Worm (Caenorhabditis elegans) whole organism, L2 larva: ENCODE measurements around the gene Y39A1A.2.

Source experiments
- C34F6.9 ChIP-seq: fragments of 150-350 bp; optimal IDR thresholded peaks from 2 replicates; lab custom pipeline; 2014; ENCODE audit warnings: missing biosample characterization, missing genetic modification characterization
- F13H6.1 ChIP-seq: sonication (generic microtip); optimal IDR thresholded peaks from 2 replicates; lab custom pipeline; 2016; ENCODE audit warnings: missing genetic modification characterization, missing compliant biosample characterization
- R02D3.7 ChIP-seq: fragments of 150-350 bp; optimal IDR thresholded peaks from 2 replicates; lab custom pipeline; 2014; ENCODE audit warnings: missing biosample characterization, missing genetic modification characterization
- Y55F3AM.14 ChIP-seq: fragments of 200-800 bp; sonication (Bioruptor generic); optimal IDR thresholded peaks from 2 replicates; lab custom pipeline; 2018; ENCODE audit warnings: mild to moderate bottlenecking, missing genetic modification characterization, missing compliant biosample characterization
- ZK546.5 ChIP-seq: sonication (generic microtip); optimal IDR thresholded peaks from 2 replicates; lab custom pipeline; 2017; ENCODE audit warnings: missing biosample characterization, missing genetic modification characterization
- alr-1 ChIP-seq: fragments of 150-350 bp; optimal IDR thresholded peaks from 2 replicates; lab custom pipeline; 2014; ENCODE audit warnings: missing biosample characterization, missing genetic modification characterization
- aly-2 ChIP-seq: fragments of 150-350 bp; optimal IDR thresholded peaks from 2 replicates; lab custom pipeline; 2014; ENCODE audit warnings: missing biosample characterization, missing genetic modification characterization
- blmp-1 ChIP-seq: sonication (generic microtip); optimal IDR thresholded peaks from 2 replicates; lab custom pipeline; 2017; ENCODE audit warnings: missing genetic modification characterization, mild to moderate bottlenecking, missing compliant biosample characterization, antibody characterized with exemption, moderate library complexity; ENCODE audit not compliant: insufficient read depth
- ceh-16 ChIP-seq: fragments of 150-350 bp; optimal IDR thresholded peaks from 2 replicates; lab custom pipeline; 2014; ENCODE audit warnings: missing biosample characterization, missing genetic modification characterization
- ceh-82 ChIP-seq: fragments of 150-350 bp; optimal IDR thresholded peaks from 2 replicates; lab custom pipeline; 2014; ENCODE audit warnings: missing biosample characterization, missing genetic modification characterization
- crh-2 ChIP-seq: sonication (generic microtip); optimal IDR thresholded peaks from 2 replicates; lab custom pipeline; 2017; ENCODE audit warnings: missing biosample characterization, missing genetic modification characterization
- dmd-4 ChIP-seq: sonication (generic microtip); optimal IDR thresholded peaks from 2 replicates; lab custom pipeline; 2017; ENCODE audit warnings: missing biosample characterization, missing genetic modification characterization
- egl-27 ChIP-seq: sonication (generic microtip); optimal IDR thresholded peaks from 3 replicates; lab custom pipeline; 2017; ENCODE audit warnings: missing biosample characterization, missing genetic modification reagents, missing genetic modification characterization
- elt-3 ChIP-seq: sonication (generic microtip); optimal IDR thresholded peaks from 2 replicates; lab custom pipeline; 2017; ENCODE audit warnings: missing biosample characterization, missing genetic modification characterization
- fos-1 ChIP-seq: fragments of 150-350 bp; optimal IDR thresholded peaks from 2 replicates; lab custom pipeline; 2014; ENCODE audit warnings: missing biosample characterization, missing genetic modification characterization
- gmeb-1 ChIP-seq: fragments of 150-350 bp; optimal IDR thresholded peaks from 2 replicates; lab custom pipeline; 2014; ENCODE audit warnings: missing biosample characterization, missing genetic modification characterization
- lin-11 ChIP-seq: fragments of 150-350 bp; sonication (generic microtip); optimal IDR thresholded peaks from 2 replicates; lab custom pipeline; 2014; ENCODE audit warnings: missing biosample characterization, missing genetic modification characterization, inconsistent platforms, mixed read lengths
- lin-13 ChIP-seq: fragments of 150-350 bp; optimal IDR thresholded peaks from 2 replicates; lab custom pipeline; 2014; ENCODE audit warnings: missing biosample characterization, missing genetic modification reagents, missing genetic modification characterization
- lsy-2 ChIP-seq, 2 experiments: fragments of 150-350 bp in 1 of 2; sonication (generic microtip) in 1 of 2; optimal IDR thresholded peaks; 2 replicates each; lab custom pipeline; 2014 to 2017; ENCODE audit warnings: missing biosample characterization in 2 of 2, missing genetic modification characterization in 2 of 2
- mab-5 ChIP-seq: fragments of 150-350 bp; optimal IDR thresholded peaks from 2 replicates; lab custom pipeline; 2014; ENCODE audit warnings: missing biosample characterization, missing genetic modification characterization
- mdl-1 ChIP-seq, 2 experiments: fragments of 150-350 bp in 1 of 2; sonication (generic microtip) in 1 of 2; optimal IDR thresholded peaks; 2 replicates each; lab custom pipeline; 2017; ENCODE audit warnings: missing biosample characterization in 2 of 2, missing genetic modification characterization in 2 of 2
- nhr-10 ChIP-seq: sonication (generic microtip); optimal IDR thresholded peaks from 2 replicates; lab custom pipeline; 2017; ENCODE audit warnings: missing biosample characterization, missing genetic modification characterization
- nhr-11 ChIP-seq: fragments of 150-350 bp; optimal IDR thresholded peaks from 2 replicates; lab custom pipeline; 2014; ENCODE audit warnings: missing biosample characterization, missing genetic modification characterization
- nhr-12 ChIP-seq: fragments of 150-350 bp; optimal IDR thresholded peaks from 2 replicates; lab custom pipeline; 2014; ENCODE audit warnings: missing biosample characterization, missing genetic modification characterization
- nhr-129 ChIP-seq: fragments of 150-350 bp; optimal IDR thresholded peaks from 2 replicates; lab custom pipeline; 2014; ENCODE audit warnings: missing biosample characterization, missing genetic modification characterization
- nhr-21 ChIP-seq: fragments of 150-350 bp; optimal IDR thresholded peaks from 2 replicates; lab custom pipeline; 2014; ENCODE audit warnings: missing biosample characterization, missing genetic modification characterization
- nhr-23 ChIP-seq: fragments of 150-350 bp; optimal IDR thresholded peaks from 2 replicates; lab custom pipeline; 2014; ENCODE audit warnings: missing biosample characterization, missing genetic modification reagents, missing genetic modification characterization
- nhr-25 ChIP-seq: fragments of 150-350 bp; sonication (generic microtip); optimal IDR thresholded peaks from 3 replicates; lab custom pipeline; 2014; ENCODE audit warnings: missing biosample characterization, missing genetic modification characterization
- nhr-6 ChIP-seq: fragments of 150-350 bp; optimal IDR thresholded peaks from 2 replicates; lab custom pipeline; 2014; ENCODE audit warnings: missing biosample characterization, missing genetic modification characterization
- nhr-77 ChIP-seq: fragments of 150-350 bp; optimal IDR thresholded peaks from 2 replicates; lab custom pipeline; 2014; ENCODE audit warnings: missing biosample characterization, missing genetic modification characterization
- peb-1 ChIP-seq: fragments of 150-350 bp; optimal IDR thresholded peaks from 2 replicates; lab custom pipeline; 2014; ENCODE audit warnings: missing biosample characterization, missing genetic modification characterization
- sem-4 ChIP-seq: fragments of 150-350 bp; optimal IDR thresholded peaks from 2 replicates; lab custom pipeline; 2014; ENCODE audit warnings: missing biosample characterization, missing genetic modification reagents, missing genetic modification characterization
- skn-1 ChIP-seq: sonication (generic microtip); optimal IDR thresholded peaks from 2 replicates; lab custom pipeline; 2017; ENCODE audit warnings: missing biosample characterization, missing genetic modification characterization
- sma-3 ChIP-seq: sonication (generic microtip); optimal IDR thresholded peaks from 2 replicates; lab custom pipeline; 2016; ENCODE audit warnings: missing genetic modification reagents, missing genetic modification characterization, missing compliant biosample characterization
- sma-9 ChIP-seq, 2 experiments: fragments of 150-350 bp in 1 of 2; sonication (generic microtip) in 1 of 2; optimal IDR thresholded peaks; 2 replicates each; lab custom pipeline; 2014 to 2016; ENCODE audit warnings: missing genetic modification characterization in 2 of 2, mild to moderate bottlenecking in 1 of 2, missing biosample characterization in 1 of 2, missing compliant biosample characterization in 1 of 2, missing genetic modification reagents in 1 of 2, moderate library complexity in 1 of 2
- snpc-4 ChIP-seq: fragments of 150-350 bp; optimal IDR thresholded peaks from 2 replicates; lab custom pipeline; 2014; ENCODE audit warnings: missing biosample characterization, missing genetic modification characterization
- unc-39 ChIP-seq: fragments of 150-350 bp; optimal IDR thresholded peaks from 2 replicates; lab custom pipeline; 2014; ENCODE audit warnings: missing biosample characterization, missing genetic modification characterization
- unc-55 ChIP-seq: fragments of 150-350 bp; sonication (generic microtip); optimal IDR thresholded peaks from 3 replicates; lab custom pipeline; 2014; ENCODE audit warnings: missing biosample characterization, missing genetic modification reagents, missing genetic modification characterization
- unc-62 ChIP-seq: fragments of 150-350 bp; optimal IDR thresholded peaks from 2 replicates; lab custom pipeline; 2014; ENCODE audit warnings: missing biosample characterization, missing genetic modification reagents, missing genetic modification characterization
- zag-1 ChIP-seq: fragments of 150-350 bp; optimal IDR thresholded peaks from 2 replicates; lab custom pipeline; 2014; ENCODE audit warnings: missing biosample characterization, missing genetic modification characterization
- ztf-1 ChIP-seq: fragments of 200-800 bp; sonication (Bioruptor generic); conservative IDR thresholded peaks from 2 replicates; pipeline ENCODE4 v1.3.6; 2022; ENCODE audit warnings: missing genetic modification characterization, missing compliant biosample characterization
- ztf-4 ChIP-seq: fragments of 150-350 bp; optimal IDR thresholded peaks from 2 replicates; lab custom pipeline; 2014; ENCODE audit warnings: missing biosample characterization, missing genetic modification characterization

The Y39A1A.2 gene

ce11 chrIII:10636493-10637031 lies 33.2 kb upstream of the Y39A1A.2 start (continued):
- TF ChIP-seq nhr-10 = no peak

ce11 chrIII:10634576-10634975 lies 31.2 kb upstream of the Y39A1A.2 start:
- no peak for TF ChIP-seq nhr-129
- no peak for TF ChIP-seq nhr-12
- no peak for TF ChIP-seq nhr-23 (tag; lab: Kevin White, UChicago)
- no peak for TF ChIP-seq nhr-6 (tag; lab: Kevin White, UChicago)
- peak; percentile 17 for TF ChIP-seq zag-1 (tag; lab: Kevin White, UChicago)
- TF ChIP-seq ZK546.5 (tag; lab: Kevin White, UChicago) = no peak
- no peak for TF ChIP-seq sma-3
- TF ChIP-seq fos-1 (tag; lab: Kevin White, UChicago) = peak; percentile 32
- no peak for TF ChIP-seq alr-1 (tag; lab: Kevin White, UChicago)
- TF ChIP-seq ceh-82 (tag; lab: Kevin White, UChicago) = no peak
- TF ChIP-seq nhr-21 (tag; lab: Kevin White, UChicago) = no peak
- no peak for TF ChIP-seq mdl-1 (tag; optimal IDR thresholded peaks at IDR 0.05; lab: Kevin White, UChicago)
- no peak for TF ChIP-seq lin-13 (GFP tag; lab: Kevin White, UChicago)
- peak; percentile 57 for TF ChIP-seq Y55F3AM.14 (GFP tag; lab: Kevin White, UChicago)
- TF ChIP-seq aly-2 (tag; lab: Kevin White, UChicago) = no peak

DNA sequence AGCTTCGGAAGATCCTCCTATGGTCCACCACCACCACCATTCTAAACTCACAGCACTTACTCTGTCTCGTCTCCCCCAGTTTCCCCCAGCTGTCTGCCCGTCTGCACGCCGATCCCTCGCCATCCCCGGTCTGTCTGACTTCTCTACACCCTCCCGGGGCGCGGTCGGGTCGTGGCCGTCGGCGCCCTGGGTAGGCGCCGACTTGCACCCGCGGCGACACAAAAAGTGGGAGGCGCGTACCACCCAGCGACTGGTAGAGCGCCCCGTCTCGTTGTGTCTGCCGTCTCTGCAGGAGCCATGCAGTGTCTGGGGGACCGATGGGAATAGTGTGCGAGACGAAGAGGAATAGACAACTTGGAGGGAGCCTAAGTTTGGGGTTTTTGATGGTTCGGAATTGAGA lies 30.7 kb upstream of the Y39A1A.2 start:
- peak; percentile 54 for TF ChIP-seq nhr-6 (tag; lab: Kevin White, UChicago)
- TF ChIP-seq aly-2 (tag; lab: Kevin White, UChicago) = no peak
- no peak for TF ChIP-seq peb-1 (tag; lab: Kevin White, UChicago)
- TF ChIP-seq crh-2 (tag; lab: Kevin White, UChicago) = peak; percentile 86
- peak; percentile 85 for TF ChIP-seq C34F6.9
- peak; percentile 86 for TF ChIP-seq lin-13 (GFP tag; lab: Kevin White, UChicago)
- peak; percentile 83 for TF ChIP-seq ceh-82 (tag; lab: Kevin White, UChicago)
- peak; percentile 93 for TF ChIP-seq Y55F3AM.14 (GFP tag; lab: Kevin White, UChicago)
- peak; percentile 91 for TF ChIP-seq lin-11
- peak; percentile 94 for TF ChIP-seq sma-9 (GFP tag; optimal IDR thresholded peaks at IDR 0.05; lab: Kevin White, UChicago)
- no peak for TF ChIP-seq sma-9 (tag; optimal IDR thresholded peaks at IDR 0.05; lab: Kevin White, UChicago)
- peak; percentile 4 for TF ChIP-seq nhr-10
- TF ChIP-seq nhr-77 (tag; lab: Kevin White, UChicago) = no peak
- no peak for TF ChIP-seq skn-1 (tag; lab: Kevin White, UChicago)
- TF ChIP-seq gmeb-1 = peak; percentile 54
- TF ChIP-seq elt-3 (tag; lab: Kevin White, UChicago) = no peak
- TF ChIP-seq R02D3.7 (tag; lab: Kevin White, UChicago) = no peak
- no peak for TF ChIP-seq nhr-11 (tag; lab: Kevin White, UChicago)
- TF ChIP-seq blmp-1 (tag; lab: Kevin White, UChicago) = peak; percentile 57
- no peak for TF ChIP-seq unc-39
- TF ChIP-seq egl-27 (tag; lab: Kevin White, UChicago) = peak; percentile 89
- peak; percentile 67 for TF ChIP-seq snpc-4
- peak; percentile 91 for TF ChIP-seq sma-3
- no peak for TF ChIP-seq nhr-12
- TF ChIP-seq mab-5 (tag; lab: Kevin White, UChicago) = peak; percentile 90
- no peak for TF ChIP-seq alr-1 (tag; lab: Kevin White, UChicago)
- TF ChIP-seq mdl-1 (tag; optimal IDR thresholded peaks at IDR 0.05; lab: Kevin White, UChicago) = peak; percentile 71 to 87
- TF ChIP-seq ztf-4 (tag; lab: Kevin White, UChicago) = peak; percentile 72
- TF ChIP-seq fos-1 (tag; lab: Kevin White, UChicago) = peak; percentile 73
- no peak for TF ChIP-seq ztf-1 (GFP tag; lab: Robert Waterston, UW)
- peak; percentile 93 for TF ChIP-seq zag-1 (tag; lab: Kevin White, UChicago)
- TF ChIP-seq nhr-21 (tag; lab: Kevin White, UChicago) = peak; percentile 87
- peak; percentile 92 for TF ChIP-seq ceh-16 (tag; lab: Kevin White, UChicago)
- TF ChIP-seq lsy-2 (tag; optimal IDR thresholded peaks at IDR 0.05; lab: Kevin White, UChicago) = peak; percentile 64 to 88
- peak; percentile 17 for TF ChIP-seq ZK546.5 (tag; lab: Kevin White, UChicago)
- TF ChIP-seq nhr-129 = peak; percentile 86
- peak; percentile 87 for TF ChIP-seq sem-4
- peak; percentile 97 for TF ChIP-seq F13H6.1 (tag; lab: Kevin White, UChicago)
- TF ChIP-seq nhr-25 (tag; lab: Kevin White, UChicago) = peak; percentile 89
- TF ChIP-seq unc-62 = peak; percentile 67
- TF ChIP-seq unc-55 (GFP tag; lab: Kevin White, UChicago) = peak; percentile 96
- no peak for TF ChIP-seq dmd-4 (tag; lab: Kevin White, UChicago)
- TF ChIP-seq, all 48 proteins: peak for 29
